Fruit fly (Drosophila melanogaster): ENCODE measurements around the gene Cyp4d2.

Cyp4d2 gene

DNA sequence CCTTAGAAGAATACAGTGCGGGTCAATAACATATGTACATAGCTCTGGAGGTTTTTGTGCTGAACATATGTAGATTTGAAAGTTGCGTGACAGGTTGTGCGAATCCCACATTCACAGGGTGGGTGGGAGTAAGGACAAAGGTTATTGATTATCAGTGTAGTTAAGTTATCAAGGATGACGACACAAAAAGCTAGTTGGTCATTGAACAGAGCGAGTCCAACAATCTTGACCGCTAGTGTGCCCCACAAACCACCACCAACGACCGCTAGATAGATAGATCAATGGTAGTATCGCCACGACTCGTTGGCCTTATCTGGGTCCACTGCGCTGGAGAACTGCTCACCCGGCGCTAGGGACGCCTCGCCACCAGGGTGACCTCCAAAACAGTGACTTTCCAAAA, 29.2 kb upstream of the Cyp4d2 start (continued):
- no peak for TF ChIP-seq wor (GFP tag; IDR thresholded peaks at IDR 0.05)
- 0 out of 3 replicates have a peak, but pooled peaks have one; percentile 12 for TF ChIP-seq CG34422 (GFP tag; IDR thresholded peaks at IDR 0.05)
- peak; percentile 44 for TF ChIP-seq sug (tag; optimal IDR thresholded peaks at IDR 0.05)
- no peak for TF ChIP-seq ERR (GFP tag; optimal IDR thresholded peaks at IDR 0.05)
- no peak for TF ChIP-seq sd (tag; optimal IDR thresholded peaks at IDR 0.05)
- TF ChIP-seq CG8290 (GFP tag; optimal IDR thresholded peaks at IDR 0.05), result no peak
- TF ChIP-seq CG8290 (tag; optimal IDR thresholded peaks at IDR 0.05), result peak in 1 of 2 experiments; percentile 58
- peak; percentile 26 for TF ChIP-seq Oli (tag; optimal IDR thresholded peaks at IDR 0.05)
- TF ChIP-seq gfzf (GFP tag; optimal IDR thresholded peaks at IDR 0.05), result no peak
- no peak for TF ChIP-seq Rfx (GFP tag; IDR thresholded peaks at IDR 0.05)
- TF ChIP-seq CG18599 (GFP tag; optimal IDR thresholded peaks at IDR 0.05), result peak; percentile 37
- no peak for TF ChIP-seq CG14965 (GFP tag; optimal IDR thresholded peaks at IDR 0.05; ENCODE audit: borderline replicate concordance)
- no peak for TF ChIP-seq CG1233 (GFP tag; optimal IDR thresholded peaks at IDR 0.05)
- no peak for TF ChIP-seq CG16863 (GFP tag; optimal IDR thresholded peaks at IDR 0.05)
- no peak for TF ChIP-seq CG9932 (GFP tag; IDR thresholded peaks at IDR 0.05)
- TF ChIP-seq Hey (tag; optimal IDR thresholded peaks at IDR 0.05), result no peak
- TF ChIP-seq CG34376 (GFP tag; optimal IDR thresholded peaks at IDR 0.05), result no peak
- TF ChIP-seq zen2 (GFP tag; IDR thresholded peaks at IDR 0.05; ENCODE audit: partially characterized antibody), result no peak
- no peak for TF ChIP-seq inv (GFP tag; IDR thresholded peaks at IDR 0.05; ENCODE audit: partially characterized antibody)
- peak; percentile 17; the same call in 1 of the 2 replicates for TF ChIP-seq vvl (GFP tag; IDR thresholded peaks at IDR 0.05)
- no peak for TF ChIP-seq CTCF (GFP tag; optimal IDR thresholded peaks at IDR 0.05)
- no peak for TF ChIP-seq bbx (GFP tag; IDR thresholded peaks at IDR 0.05; ENCODE audit: partially characterized antibody)
- TF ChIP-seq pita (GFP tag; optimal IDR thresholded peaks at IDR 0.05), result no peak
- no peak for TF ChIP-seq CG32772 (GFP tag; IDR thresholded peaks at IDR 0.05)
- TF ChIP-seq CG11696 (GFP tag; IDR thresholded peaks at IDR 0.05), result peak; percentile 82
- TF ChIP-seq CG8944 (GFP tag; optimal IDR thresholded peaks at IDR 0.05), result no peak
- TF ChIP-seq otp (GFP tag; IDR thresholded peaks at IDR 0.05), result no peak
- no peak for TF ChIP-seq seq (GFP tag; IDR thresholded peaks at IDR 0.05)
- no peak for TF ChIP-seq Blimp-1 (GFP tag; optimal IDR thresholded peaks at IDR 0.05)
- TF ChIP-seq wdn (GFP tag; IDR thresholded peaks at IDR 0.05), result no peak
- no peak for TF ChIP-seq tll (GFP tag; optimal IDR thresholded peaks at IDR 0.05)
- no peak for TF ChIP-seq HmgZ (tag; optimal IDR thresholded peaks at IDR 0.05)
- no peak for TF ChIP-seq cato (GFP tag; optimal IDR thresholded peaks at IDR 0.05; ENCODE audit: borderline replicate concordance)
- peak; percentile 45 for TF ChIP-seq CG1603 (tag; optimal IDR thresholded peaks at IDR 0.05)
- TF ChIP-seq CG5953 (GFP tag; IDR thresholded peaks at IDR 0.05), result no peak
- no peak for TF ChIP-seq Ets97D (GFP tag; optimal IDR thresholded peaks at IDR 0.05)
- no peak for TF ChIP-seq CG31224 (GFP tag; IDR thresholded peaks at IDR 0.05)
- no peak for TF ChIP-seq cas (GFP tag; IDR thresholded peaks at IDR 0.05)
- TF ChIP-seq pfk (GFP tag; optimal IDR thresholded peaks at IDR 0.05), result no peak
- no peak for TF ChIP-seq tin (GFP tag; optimal IDR thresholded peaks at IDR 0.05)
- no peak for TF ChIP-seq toy (GFP tag; IDR thresholded peaks at IDR 0.05)
- TF ChIP-seq CG15479 (GFP tag; optimal IDR thresholded peaks at IDR 0.05), result no peak
- no peak for TF ChIP-seq H2.0 (GFP tag; IDR thresholded peaks at IDR 0.05)
- no peak for TF ChIP-seq Dp (GFP tag; optimal IDR thresholded peaks at IDR 0.05)
- 0 out of 2 replicates have a peak, but pooled peaks have one; percentile 21 for TF ChIP-seq Rx (GFP tag; IDR thresholded peaks at IDR 0.05)
- no peak for TF ChIP-seq onecut (GFP tag; IDR thresholded peaks at IDR 0.05)
- TF ChIP-seq da (GFP tag; optimal IDR thresholded peaks at IDR 0.05), result no peak
- TF ChIP-seq bcd (GFP tag; optimal IDR thresholded peaks at IDR 0.05), result no peak
- no peak for TF ChIP-seq CG43689 (GFP tag; IDR thresholded peaks at IDR 0.05)
- TF ChIP-seq CG14710 (tag; optimal IDR thresholded peaks at IDR 0.05), result no peak
- TF ChIP-seq CG2120 (GFP tag; optimal IDR thresholded peaks at IDR 0.05), result no peak
- no peak for TF ChIP-seq CG13894 (tag; optimal IDR thresholded peaks at IDR 0.05)

All from whole organism, embryonic.